Worm (Caenorhabditis elegans) whole organism, L1 larva: ENCODE data around the gene mca-3.
A peak's percentile ranks its signal among the peaks of the same experiment; 100 is the strongest.

Source experiments
- C34B4.2 ChIP-seq: sonication (generic microtip); optimal IDR thresholded peaks from 2 replicates; lab custom pipeline; 2017; ENCODE audit warnings: mild to moderate bottlenecking, missing genetic modification characterization, missing compliant biosample characterization
- F16B12.6 ChIP-seq: fragments of 150-350 bp; optimal IDR thresholded peaks from 2 replicates; lab custom pipeline; 2014; ENCODE audit warnings: missing biosample characterization, missing genetic modification characterization
- aha-1 ChIP-seq: fragments of 150-350 bp; optimal IDR thresholded peaks from 2 replicates; lab custom pipeline; 2014; ENCODE audit warnings: missing biosample characterization, missing genetic modification characterization
- ceh-8 ChIP-seq: fragments of 200-800 bp; sonication (Bioruptor generic); optimal IDR thresholded peaks from 2 replicates; lab custom pipeline; 2018; ENCODE audit warnings: mild to moderate bottlenecking, missing genetic modification characterization, moderate library complexity, missing compliant biosample characterization
- ceh-82 ChIP-seq, 3 experiments: fragments of 150-350 bp in 1 of 3; sonication (generic microtip) in 2 of 3; optimal IDR thresholded peaks; 2 replicates each; lab custom pipeline; 2014 to 2017; ENCODE audit warnings: missing biosample characterization in 3 of 3, missing genetic modification characterization in 3 of 3
- dpl-1 ChIP-seq, 3 experiments: fragments of 150-350 bp in 2 of 3; sonication (generic microtip) in 1 of 3; optimal IDR thresholded peaks; 2 replicates each; lab custom pipeline; 2014 to 2017; ENCODE audit warnings: missing biosample characterization in 3 of 3, missing genetic modification characterization in 3 of 3, missing genetic modification reagents in 3 of 3
- efl-1 ChIP-seq, 4 experiments: fragments of 150-350 bp; optimal IDR thresholded peaks in 3 of 4; peaks in 1 of 4; 1 replicate in 1 of 4; 2 replicates in 3 of 4; lab custom pipeline; 2014; ENCODE audit warnings: missing biosample characterization in 2 of 4, missing genetic modification characterization in 2 of 4, missing genetic modification reagents in 2 of 4
- efl-3 ChIP-seq: fragments of 200-800 bp; sonication (Bioruptor generic); optimal IDR thresholded peaks from 2 replicates; lab custom pipeline; 2018; ENCODE audit warnings: mild to moderate bottlenecking, missing genetic modification characterization, missing compliant biosample characterization
- egl-27 ChIP-seq, 2 experiments: fragments of 150-350 bp in 1 of 2; sonication (generic microtip); optimal IDR thresholded peaks; 3 replicates each; lab custom pipeline; 2017 to 2018; ENCODE audit warnings: missing biosample characterization in 2 of 2, missing genetic modification characterization in 2 of 2, missing genetic modification reagents in 2 of 2
- elt-2 ChIP-seq: sonication (generic microtip); optimal IDR thresholded peaks from 2 replicates; lab custom pipeline; 2016; ENCODE audit warnings: missing genetic modification characterization, mild to moderate bottlenecking, inconsistent platforms, missing compliant biosample characterization, missing genetic modification reagents
- ets-5 ChIP-seq: fragments of 200-800 bp; sonication (Bioruptor generic); IDR thresholded peaks from 2 replicates; pipeline ENCODE4 v1.3.6; 2022; ENCODE audit warnings: missing genetic modification characterization, missing compliant biosample characterization
- fos-1 ChIP-seq: fragments of 150-350 bp; optimal IDR thresholded peaks from 2 replicates; lab custom pipeline; 2014; ENCODE audit warnings: missing biosample characterization, missing genetic modification characterization
- hpl-2 ChIP-seq: fragments of 150-350 bp; optimal IDR thresholded peaks from 2 replicates; lab custom pipeline; 2014; ENCODE audit warnings: missing biosample characterization, missing genetic modification reagents, missing genetic modification characterization
- irx-1 ChIP-seq: sonication (generic microtip); optimal IDR thresholded peaks from 2 replicates; lab custom pipeline; 2016; ENCODE audit warnings: missing genetic modification characterization, missing compliant biosample characterization
- lin-13 ChIP-seq: fragments of 150-350 bp; optimal IDR thresholded peaks from 2 replicates; lab custom pipeline; 2014; ENCODE audit warnings: missing biosample characterization, missing genetic modification reagents, missing genetic modification characterization
- lin-35 ChIP-seq, 2 experiments: fragments of 150-350 bp; optimal IDR thresholded peaks; 2 replicates each; lab custom pipeline; 2014; ENCODE audit warnings: missing biosample characterization in 2 of 2, missing genetic modification characterization in 2 of 2, missing genetic modification reagents in 2 of 2
- lsy-2 ChIP-seq, 2 experiments: fragments of 150-350 bp; optimal IDR thresholded peaks; 2 replicates each; lab custom pipeline; 2014; ENCODE audit warnings: missing biosample characterization in 2 of 2, missing genetic modification characterization in 2 of 2
- mdl-1 ChIP-seq, 2 experiments: fragments of 150-350 bp; optimal IDR thresholded peaks; 2 replicates each; lab custom pipeline; 2014 to 2017; ENCODE audit warnings: missing biosample characterization in 2 of 2, missing genetic modification characterization in 2 of 2, inconsistent platforms in 1 of 2
- mef-2 ChIP-seq: fragments of 150-350 bp; optimal IDR thresholded peaks from 2 replicates; lab custom pipeline; 2014; ENCODE audit warnings: missing biosample characterization, missing genetic modification characterization
- mep-1 ChIP-seq: fragments of 150-350 bp; optimal IDR thresholded peaks from 2 replicates; lab custom pipeline; 2014; ENCODE audit warnings: missing biosample characterization, missing genetic modification characterization
- nhr-11 ChIP-seq: fragments of 150-350 bp; optimal IDR thresholded peaks from 2 replicates; lab custom pipeline; 2014; ENCODE audit warnings: missing biosample characterization, missing genetic modification characterization
- nhr-76 ChIP-seq: sonication (generic microtip); optimal IDR thresholded peaks from 2 replicates; lab custom pipeline; 2017; ENCODE audit warnings: missing biosample characterization, missing genetic modification characterization
- nhr-85 ChIP-seq: sonication (generic microtip); peaks from one replicate; lab custom pipeline; 2016; ENCODE audit warnings: missing genetic modification characterization, inconsistent platforms, missing compliant biosample characterization
- nhr-90 ChIP-seq: sonication (generic microtip); optimal IDR thresholded peaks from 2 replicates; lab custom pipeline; 2016; ENCODE audit warnings: mild to moderate bottlenecking, missing genetic modification characterization, missing compliant biosample characterization; ENCODE audit not compliant: poor library complexity
- pag-3 ChIP-seq: sonication (generic microtip); optimal IDR thresholded peaks from 2 replicates; lab custom pipeline; 2017; ENCODE audit warnings: missing genetic modification characterization, mild to moderate bottlenecking, missing compliant biosample characterization, antibody characterized with exemption, borderline replicate concordance; ENCODE audit not compliant: insufficient read depth
- pqm-1 ChIP-seq: sonication (generic microtip); optimal IDR thresholded peaks from 3 replicates; lab custom pipeline; 2017; ENCODE audit warnings: missing biosample characterization, missing genetic modification characterization
- snpc-4 ChIP-seq: fragments of 150-350 bp; optimal IDR thresholded peaks from 2 replicates; lab custom pipeline; 2014; ENCODE audit warnings: missing biosample characterization, missing genetic modification characterization
- sptf-1 ChIP-seq: fragments of 150-350 bp; optimal IDR thresholded peaks from 2 replicates; lab custom pipeline; 2014; ENCODE audit warnings: missing biosample characterization, missing genetic modification characterization
- swsn-7 ChIP-seq: sonication (generic microtip); optimal IDR thresholded peaks from 2 replicates; lab custom pipeline; 2016; ENCODE audit warnings: missing genetic modification characterization, missing compliant biosample characterization
- tbx-2 ChIP-seq: sonication (generic microtip); optimal IDR thresholded peaks from 2 replicates; lab custom pipeline; 2016; ENCODE audit warnings: missing genetic modification characterization, missing compliant biosample characterization
- tlp-1 ChIP-seq: fragments of 150-350 bp; optimal IDR thresholded peaks from 2 replicates; lab custom pipeline; 2014; ENCODE audit warnings: missing biosample characterization, missing genetic modification characterization
- unc-130 ChIP-seq: fragments of 150-350 bp; optimal IDR thresholded peaks from 2 replicates; lab custom pipeline; 2017; ENCODE audit warnings: missing biosample characterization, missing genetic modification characterization, inconsistent platforms
- unc-62 ChIP-seq: fragments of 150-350 bp; optimal IDR thresholded peaks from 2 replicates; lab custom pipeline; 2014; ENCODE audit warnings: missing biosample characterization, missing genetic modification reagents, missing genetic modification characterization
- unc-98 ChIP-seq: fragments of 200-800 bp; sonication (Bioruptor generic); IDR thresholded peaks from 2 replicates; pipeline ENCODE4 v1.3.6; 2022; ENCODE audit warnings: missing genetic modification characterization, missing compliant biosample characterization
- zag-1 ChIP-seq: fragments of 150-350 bp; optimal IDR thresholded peaks from 2 replicates; lab custom pipeline; 2014; ENCODE audit warnings: missing biosample characterization, missing genetic modification characterization
- zip-4 ChIP-seq: fragments of 200-800 bp; sonication (Bioruptor generic); optimal IDR thresholded peaks from 2 replicates; lab custom pipeline; 2018; ENCODE audit warnings: mild to moderate bottlenecking, missing genetic modification characterization, moderate library complexity, missing compliant biosample characterization

The mca-3 gene

DNA sequence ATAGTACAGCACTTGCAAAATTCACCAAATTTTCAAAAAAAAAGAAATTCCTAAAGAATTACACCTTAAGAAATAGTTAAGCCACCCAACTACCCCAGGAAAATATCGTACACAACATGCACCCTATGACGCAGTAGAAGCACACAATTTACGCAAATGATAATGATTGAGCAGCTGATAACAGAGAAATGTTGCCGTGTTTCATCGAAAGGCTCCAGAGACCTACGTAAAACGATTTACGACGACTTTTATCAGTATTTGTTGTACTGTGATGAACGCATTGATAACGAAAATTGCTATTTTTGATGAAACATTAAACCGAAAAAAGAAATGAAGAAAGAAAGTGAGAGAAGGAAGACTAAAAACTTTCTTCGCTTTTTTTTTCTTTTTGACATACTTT, 25.2 kb upstream of the mca-3 start (continued):
- TF ChIP-seq mep-1 (no peak), unc-130 (tag; lab: Kevin White, UChicago) (no peak), tlp-1 (tag; lab: Kevin White, UChicago) (peak; percentile 75), nhr-90 (tag; lab: Kevin White, UChicago) (no peak), efl-3 (GFP tag; lab: Kevin White, UChicago) (no peak), lin-35 (GFP tag; optimal IDR thresholded peaks at IDR 0.05; lab: Kevin White, UChicago) (peak in 1 of 2 experiments; percentile 60)

DNA sequence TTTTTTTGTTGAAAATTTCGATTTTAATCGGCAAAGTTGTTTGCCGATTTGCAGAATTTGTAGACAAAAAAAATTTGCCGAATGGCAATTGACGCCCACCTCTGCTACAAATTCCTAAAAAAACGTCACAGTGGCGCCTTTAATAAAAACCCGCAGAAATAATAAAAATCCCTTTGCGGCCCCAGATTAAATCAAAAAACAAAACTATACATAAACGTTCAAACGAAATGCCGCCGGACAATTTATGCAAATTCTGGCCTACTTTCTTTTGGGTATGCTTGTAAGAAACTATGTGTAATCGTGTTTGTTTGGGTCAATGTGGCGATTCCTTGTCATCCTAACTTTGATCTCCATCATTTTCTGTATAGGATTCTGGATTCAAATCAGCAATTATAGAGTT, 18.1 kb upstream of the mca-3 start, which contains the start of gene T23E1.1:
T23E1.1 (plus strand) TSS at position 301 of the 400 bp plus-strand sequence.
- no peak for TF ChIP-seq lin-13 (GFP tag; lab: Kevin White, UChicago)
- no peak for TF ChIP-seq unc-130 (tag; lab: Kevin White, UChicago)
- TF ChIP-seq tbx-2 (tag; lab: Kevin White, UChicago) = no peak
- TF ChIP-seq nhr-76 = no peak
- no peak for TF ChIP-seq mep-1
- no peak for TF ChIP-seq C34B4.2 (tag; lab: Kevin White, UChicago)
- TF ChIP-seq mdl-1 (tag; optimal IDR thresholded peaks at IDR 0.05; lab: Kevin White, UChicago) = no peak
- no peak for TF ChIP-seq elt-2 (tag; lab: Kevin White, UChicago)
- no peak for TF ChIP-seq aha-1 (tag; lab: Kevin White, UChicago)
- no peak for TF ChIP-seq fos-1 (tag; lab: Kevin White, UChicago)
- TF ChIP-seq pag-3 (tag; lab: Kevin White, UChicago) = no peak
- TF ChIP-seq ceh-8 (GFP tag; lab: Kevin White, UChicago) = no peak

DNA sequence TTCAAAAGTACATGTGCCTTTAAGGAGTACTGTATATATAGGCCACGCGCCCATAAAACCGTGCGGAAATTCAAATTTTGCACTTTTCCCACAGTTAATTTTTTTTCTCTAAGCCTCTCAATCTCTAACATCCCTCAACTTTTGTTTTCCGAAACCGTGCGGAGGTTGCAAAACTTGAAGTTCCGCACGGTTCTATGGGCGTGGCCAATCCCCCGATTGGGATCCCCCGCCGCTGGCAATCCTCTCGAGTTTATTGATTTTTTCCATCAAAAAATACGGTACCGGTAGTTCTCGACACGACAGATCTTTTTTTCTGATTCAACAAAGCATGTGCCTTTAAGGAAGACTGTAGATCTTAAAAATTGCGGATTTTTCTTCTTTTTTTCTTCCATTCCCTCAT, 12.6 kb upstream of the mca-3 start, which contains the start of gene T23E1.3:
T23E1.3 (plus strand) TSS at position 301 of the 400 bp plus-strand sequence.
- TF ChIP-seq efl-3 (GFP tag; lab: Kevin White, UChicago) = no peak
- TF ChIP-seq mep-1 = no peak
- TF ChIP-seq C34B4.2 (tag; lab: Kevin White, UChicago) = no peak
- no peak for TF ChIP-seq tlp-1 (tag; lab: Kevin White, UChicago)
- TF ChIP-seq ceh-82 (tag; optimal IDR thresholded peaks at IDR 0.05; lab: Kevin White, UChicago) = no peak
- no peak for TF ChIP-seq nhr-11
- no peak for TF ChIP-seq swsn-7
- no peak for TF ChIP-seq zip-4 (GFP tag; lab: Kevin White, UChicago)
- TF ChIP-seq egl-27 (tag; optimal IDR thresholded peaks at IDR 0.05; lab: Kevin White, UChicago) = no peak
- TF ChIP-seq sptf-1 = no peak
- TF ChIP-seq unc-62 (GFP tag; lab: Kevin White, UChicago) = no peak
- no peak for TF ChIP-seq snpc-4 (tag; lab: Kevin White, UChicago)
- no peak for TF ChIP-seq mef-2
- TF ChIP-seq irx-1 = no peak
- TF ChIP-seq ets-5 (GFP tag; lab: Robert Waterston, UW) = no peak
- no peak for TF ChIP-seq unc-98 (GFP tag; lab: Robert Waterston, UW)

DNA sequence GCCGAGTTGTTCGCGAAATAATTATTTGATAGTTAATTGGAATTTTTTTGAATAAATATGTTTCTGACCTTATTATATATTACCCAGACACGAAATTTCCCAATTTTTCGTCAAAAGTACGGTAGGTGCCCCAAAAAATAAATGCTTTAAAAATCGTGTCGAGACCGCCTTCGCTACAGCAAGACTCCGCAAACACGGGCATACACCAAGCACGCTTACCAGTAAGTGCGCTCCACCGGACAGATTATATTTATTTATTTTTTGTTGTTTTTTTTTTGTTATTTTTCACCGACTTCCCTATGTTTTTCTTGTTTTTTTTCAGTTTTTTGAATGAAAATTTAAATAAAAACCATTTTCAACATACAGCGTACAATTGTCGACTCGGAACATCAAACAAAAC, 3.5 kb upstream of the mca-3 start:
- TF ChIP-seq nhr-85 (tag; lab: Kevin White, UChicago) (no peak), lsy-2 (tag; optimal IDR thresholded peaks at IDR 0.05; lab: Kevin White, UChicago) (peak in 1 of 2 experiments; percentile 39), F16B12.6 (no peak), pqm-1 (tag; lab: Kevin White, UChicago) (no peak), dpl-1 (GFP tag; optimal IDR thresholded peaks at IDR 0.05; lab: Kevin White, UChicago) (peak in 2 of 3 experiments; percentile 6 to 36), lin-35 (GFP tag; optimal IDR thresholded peaks at IDR 0.05; lab: Kevin White, UChicago) (peak in 1 of 2 experiments; percentile 11), efl-1 (optimal IDR thresholded peaks at IDR 0.05; lab: Kevin White, UChicago) (peak in 1 of 2 experiments; percentile 26), efl-1 (GFP tag; optimal IDR thresholded peaks at IDR 0.05 in 1 of 2; lab: Kevin White, UChicago) (peak in 1 of 2 experiments; percentile 13), C34B4.2 (tag; lab: Kevin White, UChicago) (no peak), hpl-2 (GFP tag; lab: Kevin White, UChicago) (no peak), zag-1 (no peak)
